Worm (Caenorhabditis elegans) whole organism, early embryonic: ENCODE data around the gene F47C12.6.

Experiments
- hmbx-1 ChIP-seq: sonication (generic microtip); optimal IDR thresholded peaks from 2 replicates; lab custom pipeline; 2016; ENCODE audit warnings: mild to moderate bottlenecking, missing genetic modification characterization, missing compliant biosample characterization
- sea-1 ChIP-seq: fragments of 200-800 bp; sonication (Bioruptor generic); conservative IDR thresholded peaks from 2 replicates; pipeline ENCODE4 v1.3.6; 2022; ENCODE audit warnings: missing genetic modification characterization, missing compliant biosample characterization
- tbx-11 ChIP-seq: fragments of 200-800 bp; sonication (Bioruptor generic); IDR thresholded peaks from 2 replicates; pipeline ENCODE4 v1.3.6; 2022; ENCODE audit warnings: missing genetic modification characterization, missing compliant biosample characterization
- tbx-37 ChIP-seq: fragments of 200-800 bp; sonication (Bioruptor generic); conservative IDR thresholded peaks from 2 replicates; pipeline ENCODE4 v1.3.6; 2022; ENCODE audit warnings: missing genetic modification reagents, missing genetic modification characterization, missing compliant biosample characterization

The F47C12.6 gene

DNA sequence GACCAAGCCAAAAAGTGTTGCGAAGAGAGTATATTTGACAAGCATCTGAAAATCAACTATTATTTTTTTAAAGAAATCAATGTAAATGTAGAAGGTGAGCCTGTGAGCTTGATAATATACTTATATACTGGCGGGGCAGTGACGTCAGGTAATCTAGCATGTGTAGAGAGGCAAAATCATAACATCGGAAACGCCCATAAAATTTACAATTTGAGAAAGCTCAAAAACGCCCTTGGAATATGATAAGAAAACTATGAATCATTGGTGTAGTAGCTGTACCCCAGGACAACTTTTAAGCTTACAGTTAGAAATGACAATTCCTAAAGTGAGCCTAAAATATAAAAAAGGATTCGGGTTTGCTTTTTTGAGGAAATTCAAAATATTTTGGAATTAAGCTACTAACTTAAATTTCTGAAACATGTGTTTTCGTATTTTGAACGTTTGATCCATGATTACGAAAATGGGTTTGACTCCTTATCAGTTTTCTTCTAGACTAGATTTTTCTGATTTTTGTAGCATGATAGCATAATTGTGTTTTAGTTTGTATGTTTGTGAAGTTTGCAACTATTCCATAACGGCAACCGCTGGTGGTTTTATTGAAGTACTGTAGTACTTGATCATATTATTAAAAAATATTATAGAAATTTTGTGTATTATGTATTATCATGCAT is 51.4 kb downstream of the F47C12.6 start, which contains the start of gene clec-174:
Gene clec-174, minus strand, starts transcription at position 51 of the 671 bp plus-strand sequence.
- TF ChIP-seq sea-1 (GFP tag; lab: Robert Waterston, UW): no peak
- TF ChIP-seq tbx-37: no peak
- no peak for TF ChIP-seq tbx-11 (GFP tag; lab: Robert Waterston, UW)
- no peak for TF ChIP-seq hmbx-1
